Fruit fly (Drosophila melanogaster) whole organism, embryonic: ENCODE measurements around the gene CG13124.

ENCODE experiments used
- Antp ChIP-seq: fragments of 200-800 bp; sonication (Bioruptor generic); optimal IDR thresholded peaks from 3 replicates; lab custom pipeline; 2016; ENCODE audit warnings: missing biosample characterization, missing genetic modification characterization
- CG6683 ChIP-seq: fragments of 200-800 bp; sonication (Bioruptor generic); optimal IDR thresholded peaks from 2 replicates; lab custom pipeline; 2017; ENCODE audit warnings: missing biosample characterization, mild to moderate bottlenecking, missing genetic modification characterization, missing genetic modification reagents
- CG9727 ChIP-seq: fragments of 200-800 bp; sonication (Bioruptor generic); optimal IDR thresholded peaks from 3 replicates; lab custom pipeline; 2017; ENCODE audit warnings: missing biosample characterization, mild to moderate bottlenecking, missing genetic modification characterization
- Sox100B ChIP-seq: fragments of 200-800 bp; sonication (Bioruptor generic); optimal IDR thresholded peaks from 3 replicates; lab custom pipeline; 2018; ENCODE audit warnings: missing biosample characterization, mild to moderate bottlenecking, missing genetic modification characterization
- Xrp1 ChIP-seq: fragments of 200-800 bp; sonication (Bioruptor generic); IDR thresholded peaks from 2 replicates; pipeline ENCODE4 v1.3.6; 2022; ENCODE audit warnings: missing biosample characterization, missing genetic modification characterization
- grau ChIP-seq: fragments of 200-800 bp; optimal IDR thresholded peaks from 3 replicates; lab custom pipeline; 2019; ENCODE audit warnings: missing biosample characterization, mild to moderate bottlenecking, missing genetic modification characterization, moderate library complexity

DNA sequence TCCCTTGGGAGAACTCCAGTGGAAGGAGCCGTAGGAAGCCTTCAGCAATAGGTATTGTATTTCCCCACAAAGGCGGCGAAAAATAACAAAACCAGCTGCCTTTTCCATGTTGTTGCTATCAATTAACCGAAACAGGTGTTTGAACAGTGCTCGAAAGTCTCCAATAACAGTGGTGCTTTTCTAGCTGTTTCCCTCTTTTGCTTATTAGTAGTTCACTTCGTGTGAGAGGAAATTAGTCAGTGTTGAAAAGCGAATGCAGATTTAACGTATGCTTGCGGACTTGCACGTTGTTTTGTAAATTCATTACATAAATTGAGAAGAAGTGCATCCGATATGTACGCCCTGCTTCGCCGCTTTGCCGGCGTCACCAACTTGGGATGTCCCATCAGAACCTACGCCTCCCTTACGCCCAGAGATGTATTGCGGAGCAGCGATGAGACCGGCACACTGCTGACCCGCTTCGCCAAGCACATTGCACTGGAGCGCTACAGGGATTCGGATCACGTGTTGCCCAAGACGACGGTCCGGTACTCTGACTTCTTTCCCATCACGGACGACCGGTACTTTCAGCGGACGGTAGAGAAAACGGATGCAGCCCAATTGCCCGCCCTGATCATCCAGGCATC is 30.3 kb upstream of the CG13124 start, which contains the start of the genes Datp and CG4619:
- TF ChIP-seq Xrp1 (GFP tag; lab: Robert Waterston, UW) = peak; percentile 31; the same call in 1 of the 2 replicates
- no peak for TF ChIP-seq CG9727 (GFP tag; lab: Kevin White, UChicago)
- TF ChIP-seq CG6683 (GFP tag; lab: Kevin White, UChicago) = no peak
- TF ChIP-seq grau (tag; lab: Kevin White, UChicago) = no peak
- peak; percentile 33 for TF ChIP-seq Antp (GFP tag; lab: Kevin White, UChicago)
- TF ChIP-seq Sox100B (GFP tag; lab: Kevin White, UChicago) = no peak
